Worm (Caenorhabditis elegans): ENCODE measurements around the gene ZK512.11.

DNA sequence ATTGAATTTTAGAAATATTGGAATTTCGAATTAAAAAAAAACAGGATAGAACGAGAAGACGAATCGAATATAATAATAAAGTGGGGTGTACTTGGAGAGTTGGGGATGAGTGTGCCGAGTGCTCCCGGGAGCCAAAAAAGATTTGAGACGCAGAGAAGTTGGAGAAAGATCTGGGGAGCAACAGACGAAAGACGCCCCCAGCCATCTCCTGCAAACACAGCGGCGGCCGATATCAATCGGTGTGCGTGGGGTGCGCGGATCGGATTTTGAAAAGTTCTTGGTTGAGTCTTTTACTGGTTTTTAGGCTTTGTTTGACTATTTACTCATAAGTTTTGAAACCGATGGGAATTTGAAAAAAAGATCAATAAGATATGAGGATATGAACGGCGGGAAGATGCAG lies 9.8 kb downstream of the ZK512.11 start, which contains the start of gene nhl-1:
- TF ChIP-seq ets-7 (tag; optimal IDR thresholded peaks at IDR 0.05): no peak
- TF ChIP-seq pes-1 (GFP tag; IDR thresholded peaks at IDR 0.05): no peak
- TF ChIP-seq ama-1 (optimal IDR thresholded peaks at IDR 0.05): no peak
- no peak for TF ChIP-seq ceh-13 (GFP tag; optimal IDR thresholded peaks at IDR 0.05)
- no peak for TF ChIP-seq flt-1 (GFP tag; IDR thresholded peaks at IDR 0.05)

All from whole organism, early embryonic.